Fruit fly (Drosophila melanogaster) whole organism, embryonic: Measurements from ENCODE around the gene CG8814.

Experiments used
- ATbp ChIP-seq: fragments of 200-800 bp; sonication (Bioruptor generic); optimal IDR thresholded peaks from 2 replicates; lab custom pipeline; 2017; ENCODE audit warnings: missing biosample characterization, mild to moderate bottlenecking, missing genetic modification characterization, missing genetic modification reagents
- Asciz ChIP-seq: fragments of 200-800 bp; sonication (Bioruptor generic); optimal IDR thresholded peaks from 2 replicates; lab custom pipeline; 2017; ENCODE audit warnings: missing biosample characterization, mild to moderate bottlenecking, missing genetic modification characterization, missing genetic modification reagents
- CG10267 ChIP-seq: fragments of 200-800 bp; sonication (Bioruptor generic); optimal IDR thresholded peaks from 2 replicates; lab custom pipeline; 2018; ENCODE audit warnings: missing biosample characterization, mild to moderate bottlenecking, missing genetic modification characterization, moderate library complexity
- CG11085 ChIP-seq: fragments of 200-800 bp; sonication (Bioruptor generic); IDR thresholded peaks from 2 replicates; pipeline ENCODE4 v1.3.6; 2022; ENCODE audit warnings: missing biosample characterization, missing genetic modification characterization
- CG12071 ChIP-seq: fragments of 200-800 bp; sonication (Bioruptor generic); optimal IDR thresholded peaks from 3 replicates; lab custom pipeline; 2018; ENCODE audit warnings: missing biosample characterization, mild to moderate bottlenecking, missing genetic modification characterization
- CG12155 ChIP-seq: fragments of 200-800 bp; sonication (Bioruptor generic); optimal IDR thresholded peaks from 3 replicates; lab custom pipeline; 2016; ENCODE audit warnings: missing biosample characterization, missing genetic modification characterization
- CG12236 ChIP-seq: fragments of 200-800 bp; sonication (Bioruptor generic); optimal IDR thresholded peaks from 2 replicates; lab custom pipeline; 2016; ENCODE audit warnings: missing biosample characterization, missing genetic modification characterization
- CG15601 ChIP-seq: fragments of 200-800 bp; sonication (Bioruptor generic); optimal IDR thresholded peaks from 3 replicates; lab custom pipeline; 2019; ENCODE audit warnings: missing biosample characterization, mild to moderate bottlenecking, missing genetic modification characterization, moderate library complexity
- CG17361 ChIP-seq: fragments of 200-800 bp; sonication (Bioruptor generic); IDR thresholded peaks from 3 replicates; pipeline ENCODE4 v1.3.6; 2022; ENCODE audit warnings: missing biosample characterization, missing genetic modification characterization
- CG1832 ChIP-seq: fragments of 200-800 bp; sonication (Bioruptor generic); optimal IDR thresholded peaks from 2 replicates; lab custom pipeline; 2017; ENCODE audit warnings: missing biosample characterization, mild to moderate bottlenecking, missing genetic modification characterization, inconsistent platforms
- CG18599 ChIP-seq: fragments of 200-800 bp; sonication (Bioruptor generic); optimal IDR thresholded peaks from 3 replicates; lab custom pipeline; 2017; ENCODE audit warnings: missing biosample characterization, missing genetic modification characterization, mild to moderate bottlenecking, moderate library complexity, missing genetic modification reagents
- CG30403 ChIP-seq: fragments of 200-800 bp; sonication (Bioruptor generic); optimal IDR thresholded peaks from 3 replicates; lab custom pipeline; 2016; ENCODE audit warnings: missing biosample characterization, missing genetic modification characterization
- CG3847 ChIP-seq: fragments of 200-800 bp; sonication (Bioruptor generic); IDR thresholded peaks from 2 replicates; pipeline ENCODE4 v1.3.6; 2022; ENCODE audit warnings: missing biosample characterization, missing genetic modification characterization
- CG3995 ChIP-seq: fragments of 200-800 bp; sonication (Bioruptor generic); optimal IDR thresholded peaks from 3 replicates; lab custom pipeline; 2016; ENCODE audit warnings: missing biosample characterization, missing genetic modification characterization
- CG4617 ChIP-seq: fragments of 200-800 bp; sonication (Bioruptor generic); optimal IDR thresholded peaks from 3 replicates; lab custom pipeline; 2016; ENCODE audit warnings: missing biosample characterization, missing genetic modification characterization, borderline replicate concordance
- CG7556 ChIP-seq: fragments of 200-800 bp; sonication (Bioruptor generic); optimal IDR thresholded peaks from 2 replicates; lab custom pipeline; 2017; ENCODE audit warnings: missing biosample characterization, mild to moderate bottlenecking, missing genetic modification characterization
- CG7745 ChIP-seq: fragments of 200-800 bp; sonication (Bioruptor generic); optimal IDR thresholded peaks from 2 replicates; lab custom pipeline; 2018; ENCODE audit warnings: missing biosample characterization, mild to moderate bottlenecking, missing genetic modification characterization, moderate library complexity
- CG7963 ChIP-seq: fragments of 200-800 bp; sonication (Bioruptor generic); IDR thresholded peaks from 3 replicates; pipeline ENCODE4 v1.3.6; 2022; ENCODE audit warnings: missing biosample characterization, missing genetic modification characterization; ENCODE audit not compliant: partially characterized antibody
- CG8290 ChIP-seq, 3 experiments: fragments of 200-800 bp; sonication (Bioruptor generic); optimal IDR thresholded peaks; 2 replicates each; lab custom pipeline; 2016 to 2019; ENCODE audit warnings: missing biosample characterization in 3 of 3, missing genetic modification characterization in 3 of 3, mild to moderate bottlenecking in 2 of 3, moderate library complexity in 1 of 3
- Dek ChIP-seq: fragments of 200-800 bp; sonication (Bioruptor generic); optimal IDR thresholded peaks from 3 replicates; lab custom pipeline; 2019; ENCODE audit warnings: missing biosample characterization, mild to moderate bottlenecking, missing genetic modification characterization, moderate library complexity
- Elba2 ChIP-seq: fragments of 200-800 bp; sonication (Bioruptor generic); optimal IDR thresholded peaks from 3 replicates; lab custom pipeline; 2016; ENCODE audit warnings: missing biosample characterization, missing genetic modification characterization
- Jarid2 ChIP-seq: fragments of 200-800 bp; sonication (Bioruptor generic); optimal IDR thresholded peaks from 3 replicates; lab custom pipeline; 2017; ENCODE audit warnings: mild to moderate bottlenecking, missing biosample characterization, missing genetic modification reagents, missing genetic modification characterization
- MTF-1 ChIP-seq: fragments of 200-800 bp; sonication (Bioruptor generic); optimal IDR thresholded peaks from 2 replicates; lab custom pipeline; 2018; ENCODE audit warnings: missing biosample characterization, mild to moderate bottlenecking, missing genetic modification characterization, borderline replicate concordance
- PHDP ChIP-seq: fragments of 200-800 bp; sonication (Bioruptor generic); optimal IDR thresholded peaks from 3 replicates; lab custom pipeline; 2018; ENCODE audit warnings: missing biosample characterization, mild to moderate bottlenecking, missing genetic modification characterization, moderate library complexity
- Poxn ChIP-seq: fragments of 200-800 bp; sonication (Bioruptor generic); IDR thresholded peaks from 2 replicates; pipeline ENCODE4 v1.3.6; 2022; ENCODE audit warnings: missing biosample characterization, missing genetic modification characterization
- Ravus ChIP-seq: fragments of 200-800 bp; sonication (Bioruptor generic); IDR thresholded peaks from 2 replicates; pipeline ENCODE4 v1.3.6; 2022; ENCODE audit warnings: missing biosample characterization, missing genetic modification characterization
- Rx ChIP-seq: fragments of 200-800 bp; sonication (Bioruptor generic); IDR thresholded peaks from 2 replicates; pipeline ENCODE4 v1.3.6; 2022; ENCODE audit warnings: missing biosample characterization, missing genetic modification characterization
- Scr ChIP-seq: fragments of 200-800 bp; sonication (Bioruptor generic); IDR thresholded peaks from 2 replicates; pipeline ENCODE4 v1.3.6; 2022; ENCODE audit warnings: missing biosample characterization, missing genetic modification characterization; ENCODE audit not compliant: partially characterized antibody
- Sin3A ChIP-seq: fragments of >200 bp; optimal IDR thresholded peaks from 2 replicates; lab custom pipeline; 2018
- Sry-β ChIP-seq: fragments of 200-800 bp; sonication (Bioruptor generic); optimal IDR thresholded peaks from 2 replicates; lab custom pipeline; 2018; ENCODE audit warnings: missing biosample characterization, mild to moderate bottlenecking, missing genetic modification characterization, moderate library complexity
- ap ChIP-seq: fragments of 200-800 bp; sonication (Bioruptor generic); IDR thresholded peaks from 2 replicates; pipeline ENCODE4 v1.3.6; 2022; ENCODE audit warnings: missing biosample characterization, missing genetic modification characterization
- ash1 ChIP-seq: fragments of 200-800 bp; sonication (Bioruptor generic); optimal IDR thresholded peaks from 2 replicates; lab custom pipeline; 2018; ENCODE audit warnings: missing biosample characterization, mild to moderate bottlenecking, missing genetic modification characterization
- dati ChIP-seq: fragments of 200-800 bp; sonication (Bioruptor generic); IDR thresholded peaks from 2 replicates; pipeline ENCODE4 v1.3.6; 2022; ENCODE audit warnings: missing biosample characterization, missing genetic modification characterization
- fd3F ChIP-seq: fragments of 200-800 bp; sonication (Bioruptor generic); optimal IDR thresholded peaks from 2 replicates; lab custom pipeline; 2018; ENCODE audit warnings: missing biosample characterization, mild to moderate bottlenecking, missing genetic modification characterization, moderate library complexity
- fru ChIP-seq: fragments of >200 bp; optimal IDR thresholded peaks from 2 replicates; lab custom pipeline; 2017
- jing ChIP-seq: fragments of 200-800 bp; sonication (Bioruptor generic); optimal IDR thresholded peaks from 2 replicates; lab custom pipeline; 2018; ENCODE audit warnings: missing biosample characterization, mild to moderate bottlenecking, missing genetic modification characterization
- kah ChIP-seq: fragments of 200-800 bp; sonication (Bioruptor generic); optimal IDR thresholded peaks from 2 replicates; lab custom pipeline; 2018; ENCODE audit warnings: missing biosample characterization, mild to moderate bottlenecking, missing genetic modification characterization
- kay ChIP-seq: fragments of 200-800 bp; sonication (Bioruptor generic); optimal IDR thresholded peaks from 2 replicates; lab custom pipeline; 2016; ENCODE audit warnings: missing biosample characterization, missing genetic modification characterization
- knrl ChIP-seq: fragments of 200-800 bp; sonication (Bioruptor generic); IDR thresholded peaks from 3 replicates; pipeline ENCODE4 v1.3.6; 2022; ENCODE audit warnings: missing biosample characterization, missing genetic modification characterization; ENCODE audit not compliant: partially characterized antibody
- lola ChIP-seq, 3 experiments: fragments of >200 bp in 2 of 3; fragments of 200-800 bp in 1 of 3; sonication (Bioruptor generic) in 1 of 3; optimal IDR thresholded peaks; 2 replicates each; lab custom pipeline; 2017 to 2019; ENCODE audit warnings: missing biosample characterization in 3 of 3, missing genetic modification characterization in 3 of 3, mild to moderate bottlenecking in 1 of 3, moderate library complexity in 1 of 3
- nom ChIP-seq: fragments of 200-800 bp; sonication (Bioruptor generic); optimal IDR thresholded peaks from 2 replicates; lab custom pipeline; 2017; ENCODE audit warnings: missing biosample characterization, missing genetic modification characterization, mild to moderate bottlenecking, moderate library complexity, missing genetic modification reagents
- p53 ChIP-seq: fragments of 200-800 bp; sonication (Bioruptor generic); optimal IDR thresholded peaks from 2 replicates; lab custom pipeline; 2016; ENCODE audit warnings: missing biosample characterization, missing genetic modification characterization
- psq ChIP-seq: fragments of 200-800 bp; sonication (Bioruptor generic); optimal IDR thresholded peaks from 2 replicates; lab custom pipeline; 2017; ENCODE audit warnings: missing biosample characterization, missing genetic modification characterization
- pum ChIP-seq: fragments of 200-800 bp; sonication (Bioruptor generic); optimal IDR thresholded peaks from 2 replicates; lab custom pipeline; 2016; ENCODE audit warnings: missing biosample characterization, missing genetic modification characterization
- repo ChIP-seq: fragments of 200-800 bp; sonication (Bioruptor generic); optimal IDR thresholded peaks from 2 replicates; lab custom pipeline; 2016; ENCODE audit warnings: missing biosample characterization, missing genetic modification characterization
- toy ChIP-seq: fragments of 200-800 bp; sonication (Bioruptor generic); IDR thresholded peaks from 2 replicates; pipeline ENCODE4 v1.3.6; 2022; ENCODE audit warnings: missing biosample characterization, missing genetic modification characterization
- twi ChIP-seq: fragments of 200-800 bp; optimal IDR thresholded peaks from 2 replicates; lab custom pipeline; 2019; ENCODE audit warnings: missing biosample characterization, mild to moderate bottlenecking, missing genetic modification characterization, moderate library complexity
- unc-4 ChIP-seq: fragments of 200-800 bp; sonication (Bioruptor generic); IDR thresholded peaks from 2 replicates; pipeline ENCODE4 v1.3.6; 2022; ENCODE audit warnings: missing biosample characterization, missing genetic modification characterization; ENCODE audit not compliant: partially characterized antibody
- wor ChIP-seq: fragments of 200-800 bp; sonication (Bioruptor generic); IDR thresholded peaks from 2 replicates; pipeline ENCODE4 v1.3.6; 2022; ENCODE audit warnings: missing biosample characterization, missing genetic modification characterization

Gene CG8814

dm6 chr2L:2878859-2879258 is 4.2 kb downstream of the CG8814 start, which contains the start of gene RabGGTb (continued):
- TF ChIP-seq ap (GFP tag; lab: Robert Waterston, UW) = 0 out of 2 replicates have a peak, but pooled peaks have one; percentile 49
- TF ChIP-seq CG12155 (GFP tag; lab: Kevin White, UChicago) = peak; percentile 40
- TF ChIP-seq CG7963 = no peak
- TF ChIP-seq PHDP (tag; lab: Kevin White, UChicago) = peak; percentile 49
- TF ChIP-seq fru (lab: Kevin White, UChicago) = no peak
- TF ChIP-seq CG10267 (tag; lab: Kevin White, UChicago) = peak; percentile 41
- TF ChIP-seq p53 (GFP tag; lab: Kevin White, UChicago) = peak; percentile 7
- no peak for TF ChIP-seq Elba2 (GFP tag; lab: Kevin White, UChicago)
- TF ChIP-seq dati (GFP tag; lab: Robert Waterston, UW) = 0 out of 2 replicates have a peak, but pooled peaks have one; percentile 58
- TF ChIP-seq Scr = 0 out of 2 replicates have a peak, but pooled peaks have one; percentile 10
- TF ChIP-seq CG18599 (GFP tag; lab: Kevin White, UChicago) = peak; percentile 67
- peak; percentile 58 for TF ChIP-seq CG30403 (GFP tag; lab: Kevin White, UChicago)
- TF ChIP-seq psq (GFP tag; lab: Kevin White, UChicago) = no peak
- peak; percentile 14 for TF ChIP-seq CG3995 (GFP tag; lab: Kevin White, UChicago)
- TF ChIP-seq kay (GFP tag; lab: Kevin White, UChicago) = peak; percentile 77
- no peak for TF ChIP-seq CG1832 (GFP tag; lab: Kevin White, UChicago)
- TF ChIP-seq CG12071 = peak; percentile 26
- TF ChIP-seq Ravus = peak; percentile 10
- no peak for TF ChIP-seq jing (GFP tag; lab: Kevin White, UChicago)
- TF ChIP-seq Poxn (GFP tag; lab: Robert Waterston, UW) = 0 out of 2 replicates have a peak, but pooled peaks have one; percentile 13
- TF ChIP-seq CG15601 (tag; lab: Kevin White, UChicago) = no peak
- TF ChIP-seq kah = peak; percentile 20
- TF ChIP-seq CG8290 (GFP tag; optimal IDR thresholded peaks at IDR 0.05; lab: Kevin White, UChicago) = no peak
- peak in 1 of 2 experiments; percentile 84 for TF ChIP-seq CG8290 (tag; optimal IDR thresholded peaks at IDR 0.05; lab: Kevin White, UChicago)
- peak; percentile 69 for TF ChIP-seq Rx (GFP tag; lab: Robert Waterston, UW)
- peak; percentile 17 for TF ChIP-seq ATbp (GFP tag; lab: Kevin White, UChicago)
- TF ChIP-seq lola (GFP tag; optimal IDR thresholded peaks at IDR 0.05; lab: Kevin White, UChicago) = peak in 1 of 3 experiments; percentile 12
- TF ChIP-seq CG11085 (GFP tag; lab: Robert Waterston, UW) = peak; percentile 70
- no peak; the same call in 2 of the 3 replicates for TF ChIP-seq knrl (GFP tag; lab: Robert Waterston, UW)
- TF ChIP-seq CG12236 (GFP tag; lab: Kevin White, UChicago) = no peak
- TF ChIP-seq CG4617 = no peak
- peak; percentile 42; the same call in 1 of the 2 replicates for TF ChIP-seq wor (GFP tag; lab: Robert Waterston, UW)
- TF ChIP-seq Sry-β (GFP tag; lab: Kevin White, UChicago) = no peak
- TF ChIP-seq Sin3A (lab: Kevin White, UChicago) = peak; percentile 28
- TF ChIP-seq Jarid2 (GFP tag; lab: Kevin White, UChicago) = no peak
- peak; percentile 71 for TF ChIP-seq pum (GFP tag; lab: Kevin White, UChicago)
- TF ChIP-seq fd3F (GFP tag; lab: Kevin White, UChicago) = peak; percentile 34
- TF ChIP-seq Dek (tag; lab: Kevin White, UChicago) = peak; percentile 39
- no peak for TF ChIP-seq twi (tag; lab: Kevin White, UChicago)
- TF ChIP-seq ash1 (GFP tag; lab: Kevin White, UChicago) = peak; percentile 27
- TF ChIP-seq MTF-1 (GFP tag; lab: Kevin White, UChicago) = peak; percentile 11
- no peak for TF ChIP-seq CG17361
- peak; percentile 48 for TF ChIP-seq unc-4 (GFP tag; lab: Robert Waterston, UW)
- peak; percentile 83 for TF ChIP-seq CG3847
- peak; percentile 56 for TF ChIP-seq repo (GFP tag; lab: Kevin White, UChicago)
- no peak for TF ChIP-seq toy (GFP tag; lab: Robert Waterston, UW)
- peak; percentile 17 for TF ChIP-seq Asciz (GFP tag; lab: Kevin White, UChicago)
- peak; percentile 26 for TF ChIP-seq nom (GFP tag; lab: Kevin White, UChicago)
- peak; percentile 59 for TF ChIP-seq CG7556 (GFP tag; lab: Kevin White, UChicago)
- no peak for TF ChIP-seq CG7745
